Worm (Caenorhabditis elegans) whole organism, L4 larva: ENCODE measurements around the gene oig-8.

Source experiments
- D1046.2 ChIP-seq: fragments of 200-800 bp; sonication (Bioruptor generic); IDR thresholded peaks from 2 replicates; pipeline ENCODE4 v1.3.6; 2022; ENCODE audit warnings: missing genetic modification characterization, missing compliant biosample characterization
- F37D6.2 ChIP-seq: sonication (generic microtip); optimal IDR thresholded peaks from 2 replicates; lab custom pipeline; 2016; ENCODE audit warnings: mild to moderate bottlenecking, missing genetic modification characterization, missing compliant biosample characterization
- F44E2.7 ChIP-seq: fragments of 200-800 bp; sonication (Bioruptor generic); IDR thresholded peaks from 2 replicates; pipeline ENCODE4 v2.1.2; 2022; ENCODE audit warnings: missing genetic modification characterization, missing compliant biosample characterization
- T26A8.4 ChIP-seq: fragments of 200-800 bp; sonication (Bioruptor generic); IDR thresholded peaks from 2 replicates; pipeline ENCODE4 v1.3.6; 2022; ENCODE audit warnings: missing genetic modification characterization, missing compliant biosample characterization
- ZK337.2 ChIP-seq: fragments of 200-800 bp; sonication (Bioruptor generic); IDR thresholded peaks from 2 replicates; pipeline ENCODE4 v1.3.6; 2022; ENCODE audit warnings: missing genetic modification reagents, missing genetic modification characterization, missing compliant biosample characterization
- aha-1 ChIP-seq: fragments of 150-350 bp; peaks from one replicate; lab custom pipeline; 2014; ENCODE audit warnings: missing biosample characterization, missing genetic modification characterization
- arid-1 ChIP-seq: fragments of 200-800 bp; sonication (Bioruptor generic); conservative IDR thresholded peaks from 2 replicates; pipeline ENCODE4 v1.3.6; 2022; ENCODE audit warnings: missing genetic modification reagents, missing genetic modification characterization, missing compliant biosample characterization
- ceh-32 ChIP-seq: sonication (generic microtip); optimal IDR thresholded peaks from 2 replicates; lab custom pipeline; 2016; ENCODE audit warnings: mild to moderate bottlenecking, missing genetic modification characterization, missing compliant biosample characterization; ENCODE audit not compliant: poor library complexity
- ceh-82 ChIP-seq: sonication (generic microtip); optimal IDR thresholded peaks from 2 replicates; lab custom pipeline; 2017; ENCODE audit warnings: missing biosample characterization, missing genetic modification characterization
- daf-16 ChIP-seq, 3 experiments: sonication (generic microtip); optimal IDR thresholded peaks; 2 replicates each; lab custom pipeline; 2016 to 2017; ENCODE audit warnings: missing genetic modification characterization in 3 of 3, missing genetic modification reagents in 3 of 3, mild to moderate bottlenecking in 2 of 3, missing compliant biosample characterization in 2 of 3, missing biosample characterization in 1 of 3, moderate library complexity in 1 of 3
- dmd-8 ChIP-seq: fragments of 200-800 bp; sonication (Bioruptor generic); IDR thresholded peaks from 2 replicates; pipeline ENCODE4 v1.3.6; 2022; ENCODE audit warnings: missing genetic modification characterization, missing compliant biosample characterization
- dmd-9 ChIP-seq: fragments of 200-800 bp; sonication (Bioruptor generic); IDR thresholded peaks from 2 replicates; pipeline ENCODE4 v1.3.6; 2022; ENCODE audit warnings: missing genetic modification reagents, missing genetic modification characterization, missing compliant biosample characterization
- dve-1 ChIP-seq: sonication (generic microtip); optimal IDR thresholded peaks from 2 replicates; lab custom pipeline; 2017; ENCODE audit warnings: antibody characterized with exemption, mild to moderate bottlenecking, missing genetic modification characterization, missing compliant biosample characterization; ENCODE audit not compliant: insufficient read depth
- egl-43 ChIP-seq: fragments of 200-800 bp; sonication (Bioruptor generic); IDR thresholded peaks from 2 replicates; pipeline ENCODE4 v1.3.6; 2022; ENCODE audit warnings: missing genetic modification reagents, missing genetic modification characterization, missing compliant biosample characterization
- hmg-1.1 ChIP-seq: fragments of 200-800 bp; sonication (Bioruptor generic); IDR thresholded peaks from 2 replicates; pipeline ENCODE4 v1.3.6; 2022; ENCODE audit warnings: missing genetic modification reagents, missing genetic modification characterization, missing compliant biosample characterization
- lin-38 ChIP-seq: fragments of 200-800 bp; sonication (Bioruptor generic); IDR thresholded peaks from 2 replicates; pipeline ENCODE4 v1.3.6; 2022; ENCODE audit warnings: missing genetic modification reagents, missing genetic modification characterization, missing compliant biosample characterization
- madf-9 ChIP-seq: fragments of 200-800 bp; sonication (Bioruptor generic); conservative IDR thresholded peaks from 2 replicates; pipeline ENCODE4 v1.3.6; 2022; ENCODE audit warnings: missing genetic modification reagents, missing genetic modification characterization, missing compliant biosample characterization
- mes-2 ChIP-seq: sonication (generic microtip); optimal IDR thresholded peaks from 2 replicates; lab custom pipeline; 2016; ENCODE audit warnings: missing genotype, mild to moderate bottlenecking, missing genetic modification characterization, missing compliant biosample characterization; ENCODE audit not compliant: poor library complexity, severe bottlenecking
- mxl-3 ChIP-seq: fragments of 200-800 bp; sonication (Bioruptor generic); optimal IDR thresholded peaks from 2 replicates; lab custom pipeline; 2018; ENCODE audit warnings: mild to moderate bottlenecking, missing genetic modification characterization, missing compliant biosample characterization
- nhr-10 ChIP-seq: fragments of 150-350 bp; optimal IDR thresholded peaks from 2 replicates; lab custom pipeline; 2014; ENCODE audit warnings: missing biosample characterization, missing genetic modification characterization
- nhr-25 ChIP-seq: sonication (generic microtip); optimal IDR thresholded peaks from 2 replicates; lab custom pipeline; 2017; ENCODE audit warnings: missing genetic modification characterization, mild to moderate bottlenecking, missing compliant biosample characterization, antibody characterized with exemption, moderate library complexity, borderline replicate concordance; ENCODE audit not compliant: insufficient read depth
- nhr-28 ChIP-seq: fragments of 150-350 bp; optimal IDR thresholded peaks from 2 replicates; lab custom pipeline; 2014; ENCODE audit warnings: missing biosample characterization, missing genetic modification characterization
- sdz-12 ChIP-seq: fragments of 200-800 bp; sonication (Bioruptor generic); optimal IDR thresholded peaks from 2 replicates; lab custom pipeline; 2018; ENCODE audit warnings: mild to moderate bottlenecking, missing genetic modification characterization, missing compliant biosample characterization
- snpc-1.2 ChIP-seq: fragments of 200-800 bp; sonication (Bioruptor generic); IDR thresholded peaks from 2 replicates; pipeline ENCODE4 v1.3.6; 2022; ENCODE audit warnings: missing genetic modification reagents, missing genetic modification characterization, missing compliant biosample characterization
- unc-130 ChIP-seq: sonication (generic microtip); optimal IDR thresholded peaks from 2 replicates; lab custom pipeline; 2016; ENCODE audit warnings: missing genetic modification reagents, missing genetic modification characterization, missing compliant biosample characterization
- unc-62 ChIP-seq, 3 experiments: fragments of 150-350 bp in 1 of 3; sonication (generic microtip); optimal IDR thresholded peaks in 2 of 3; peaks in 1 of 3; 1 replicate in 1 of 3; 2 replicates in 2 of 3; lab custom pipeline; 2014 to 2017; ENCODE audit warnings: missing biosample characterization in 3 of 3, missing genetic modification characterization in 3 of 3, missing genetic modification reagents in 3 of 3, missing genotype in 1 of 3
- zfp-3 ChIP-seq: fragments of 200-800 bp; sonication (Bioruptor generic); conservative IDR thresholded peaks from 2 replicates; pipeline ENCODE4 v1.3.6; 2022; ENCODE audit warnings: missing genetic modification reagents, missing genetic modification characterization, missing compliant biosample characterization
- zip-11 ChIP-seq: fragments of 200-800 bp; sonication (Bioruptor generic); IDR thresholded peaks from 2 replicates; pipeline ENCODE4 v1.3.6; 2022; ENCODE audit warnings: missing genetic modification characterization, missing compliant biosample characterization

oig-8 gene

ce11 chrII:6661211-6661610 lies 12.3 kb upstream of the oig-8 start, which contains the start of gene T19D12.2 (continued):
- TF ChIP-seq daf-16 (GFP tag; optimal IDR thresholded peaks at IDR 0.05; lab: Kevin White, UChicago) (no peak), daf-16 (tag; optimal IDR thresholded peaks at IDR 0.05; lab: Kevin White, UChicago) (peak; percentile 45), dve-1 (tag; lab: Kevin White, UChicago) (peak; percentile 33), ZK337.2 (GFP tag; lab: Robert Waterston, UW) (no peak), unc-62 (GFP tag; optimal IDR thresholded peaks at IDR 0.05 in 1 of 2; lab: Kevin White, UChicago) (no peak), unc-62 (tag; optimal IDR thresholded peaks at IDR 0.05; lab: Kevin White, UChicago) (no peak), F37D6.2 (tag; lab: Kevin White, UChicago) (no peak), nhr-25 (tag; lab: Kevin White, UChicago) (no peak), ceh-82 (tag; lab: Kevin White, UChicago) (no peak), nhr-28 (tag; lab: Kevin White, UChicago) (peak; percentile 19), dmd-8 (no peak), T26A8.4 (GFP tag; lab: Robert Waterston, UW) (no peak), D1046.2 (GFP tag; lab: Robert Waterston, UW) (no peak), zip-11 (GFP tag; lab: Robert Waterston, UW) (no peak)
- TF ChIP-seq, all 104 proteins: peak for 7

- TF ChIP-seq unc-62 (GFP tag; optimal IDR thresholded peaks at IDR 0.05 in 1 of 2; lab: Kevin White, UChicago), result peak in 1 of 2 experiments; percentile 42
- TF ChIP-seq unc-62 (tag; optimal IDR thresholded peaks at IDR 0.05; lab: Kevin White, UChicago), result no peak
- no peak for TF ChIP-seq mxl-3 (GFP tag; lab: Kevin White, UChicago)
Observed at ce11 chrII:6658766-6659165, 9.8 kb upstream of the oig-8 start, which contains the start of gene T19D12.10. TSS of gene T19D12.10 (minus strand) at chrII:6658866.

- TF ChIP-seq F44E2.7 (no peak), nhr-10 (tag; lab: Kevin White, UChicago) (no peak), hmg-1.1 (GFP tag; lab: Robert Waterston, UW) (no peak)
Observed at ce11 chrII:6654284-6654683, 5.4 kb upstream of the oig-8 start, which contains the start of gene T19D12.9. TSS of gene T19D12.9 (minus strand) at chrII:6654384.

ce11 chrII:6651719-6652118 lies 2.8 kb upstream of the oig-8 start, which contains the start of gene sra-26:
TSS of gene sra-26 (minus strand) at chrII:6651819.
- no peak for TF ChIP-seq sdz-12 (GFP tag; lab: Kevin White, UChicago)
- TF ChIP-seq snpc-1.2, result no peak
- no peak for TF ChIP-seq zfp-3 (GFP tag; lab: Robert Waterston, UW)

ce11 chrII:6646903-6647302 lies 2.0 kb downstream of the oig-8 start:
- TF ChIP-seq dmd-9 (GFP tag; lab: Robert Waterston, UW), result no peak
- peak in 1 of 2 experiments; percentile 48 for TF ChIP-seq unc-62 (GFP tag; optimal IDR thresholded peaks at IDR 0.05 in 1 of 2; lab: Kevin White, UChicago)
- TF ChIP-seq unc-62 (tag; optimal IDR thresholded peaks at IDR 0.05; lab: Kevin White, UChicago), result no peak
- no peak for TF ChIP-seq lin-38
- TF ChIP-seq daf-16 (GFP tag; optimal IDR thresholded peaks at IDR 0.05; lab: Kevin White, UChicago), result no peak
- TF ChIP-seq daf-16 (tag; optimal IDR thresholded peaks at IDR 0.05; lab: Kevin White, UChicago), result no peak
- no peak for TF ChIP-seq egl-43
- no peak for TF ChIP-seq unc-130 (GFP tag; lab: Kevin White, UChicago)

- TF ChIP-seq arid-1 (GFP tag; lab: Robert Waterston, UW), result no peak
- no peak for TF ChIP-seq madf-9 (GFP tag; lab: Robert Waterston, UW)
- TF ChIP-seq aha-1, result peak; percentile 29
- TF ChIP-seq unc-62 (GFP tag; optimal IDR thresholded peaks at IDR 0.05 in 1 of 2; lab: Kevin White, UChicago), result peak in 1 of 2 experiments; percentile 73
- TF ChIP-seq unc-62 (tag; optimal IDR thresholded peaks at IDR 0.05; lab: Kevin White, UChicago), result no peak
- TF ChIP-seq ceh-32 (tag; lab: Kevin White, UChicago), result no peak
- TF ChIP-seq mes-2 (tag; lab: Kevin White, UChicago), result no peak
Observed at ce11 chrII:6642651-6643167, 6.2 kb downstream of the oig-8 start, which contains the start of gene T19D12.6. TSS of gene T19D12.6 (minus strand) at chrII:6643117.
